Worm (Caenorhabditis elegans): ENCODE data around the gene coa-3.
A peak's percentile ranks its signal among the peaks of the same experiment; 100 is the strongest.

The coa-3 gene

ce11 chrII:4631479-4631878 is 29.0 kb upstream of the coa-3 start:
- TF ChIP-seq mml-1 (tag; optimal IDR thresholded peaks at IDR 0.05) (no peak), fos-1 (tag; optimal IDR thresholded peaks at IDR 0.05) (no peak)

ce11 chrII:4626606-4627005 is 24.2 kb upstream of the coa-3 start, which contains the start of gene F35D11.1:
Gene F35D11.1, plus strand, starts transcription at chrII:4626906.
- TF ChIP-seq ZK546.5 (tag; optimal IDR thresholded peaks at IDR 0.05): no peak
- TF ChIP-seq ztf-4 (tag; optimal IDR thresholded peaks at IDR 0.05): no peak
- no peak for TF ChIP-seq pha-4 (tag; optimal IDR thresholded peaks at IDR 0.05)
- no peak for TF ChIP-seq elt-1 (tag; optimal IDR thresholded peaks at IDR 0.05)
- no peak for TF ChIP-seq fkh-10 (GFP tag; optimal IDR thresholded peaks at IDR 0.05)
- TF ChIP-seq tbx-2 (tag; optimal IDR thresholded peaks at IDR 0.05): no peak

- TF ChIP-seq ama-1 (optimal IDR thresholded peaks at IDR 0.05) (no peak), pha-4 (tag; optimal IDR thresholded peaks at IDR 0.05) (no peak), elt-1 (tag; optimal IDR thresholded peaks at IDR 0.05) (no peak), nhr-23 (tag; optimal IDR thresholded peaks at IDR 0.05) (no peak), pqm-1 (tag; optimal IDR thresholded peaks at IDR 0.05) (no peak), unc-62 (GFP tag; optimal IDR thresholded peaks at IDR 0.05) (no peak), lsy-12 (tag; optimal IDR thresholded peaks at IDR 0.05) (no peak), daf-12 (tag; optimal IDR thresholded peaks at IDR 0.05) (no peak), R02D3.7 (tag; optimal IDR thresholded peaks at IDR 0.05) (no peak), unc-39 (tag; optimal IDR thresholded peaks at IDR 0.05) (no peak), skn-1 (tag; optimal IDR thresholded peaks at IDR 0.05) (no peak), fos-1 (tag; optimal IDR thresholded peaks at IDR 0.05) (no peak), egl-5 (tag; optimal IDR thresholded peaks at IDR 0.05) (no peak), ZK546.5 (tag; optimal IDR thresholded peaks at IDR 0.05) (no peak), ztf-4 (tag; optimal IDR thresholded peaks at IDR 0.05) (no peak), jun-1 (tag; optimal IDR thresholded peaks at IDR 0.05) (no peak)
Observed at ce11 chrII:4621650-4622049, 19.2 kb upstream of the coa-3 start, which contains the start of gene clec-139. Gene clec-139, minus strand, starts transcription at chrII:4621750.

- TF ChIP-seq daf-12 (tag; optimal IDR thresholded peaks at IDR 0.05) (no peak), egl-27 (tag; optimal IDR thresholded peaks at IDR 0.05) (no peak), hmg-11 (tag; optimal IDR thresholded peaks at IDR 0.05) (no peak), snpc-4 (tag; optimal IDR thresholded peaks at IDR 0.05) (no peak), nhr-77 (tag; optimal IDR thresholded peaks at IDR 0.05) (no peak), nhr-237 (tag; optimal IDR thresholded peaks at IDR 0.05) (no peak), nhr-12 (tag; optimal IDR thresholded peaks at IDR 0.05) (no peak)
Observed at ce11 chrII:4619700-4620099, 17.3 kb upstream of the coa-3 start, which contains the start of gene clec-138. Gene clec-138, minus strand, starts transcription at chrII:4619800.

ce11 chrII:4617990-4618389 is 15.6 kb upstream of the coa-3 start, which contains the start of gene clec-137:
Gene clec-137, minus strand, starts transcription at chrII:4618090.
- TF ChIP-seq egl-5 (tag; optimal IDR thresholded peaks at IDR 0.05) (no peak), jun-1 (tag; optimal IDR thresholded peaks at IDR 0.05) (no peak), nhr-25 (tag; optimal IDR thresholded peaks at IDR 0.05) (no peak)

- TF ChIP-seq nhr-237 (tag; optimal IDR thresholded peaks at IDR 0.05): no peak
- no peak for TF ChIP-seq elt-2 (tag; optimal IDR thresholded peaks at IDR 0.05)
- TF ChIP-seq daf-12 (tag; optimal IDR thresholded peaks at IDR 0.05): no peak
- no peak for TF ChIP-seq mdl-1 (tag; optimal IDR thresholded peaks at IDR 0.05)
- TF ChIP-seq lin-15B (tag; optimal IDR thresholded peaks at IDR 0.05): no peak
- no peak for TF ChIP-seq elt-3 (tag; optimal IDR thresholded peaks at IDR 0.05)
Observed at ce11 chrII:4616443-4616842, 14.0 kb upstream of the coa-3 start, which contains the start of gene clec-136. Gene clec-136, minus strand, starts transcription at chrII:4616543.

- TF ChIP-seq zag-1 (tag; optimal IDR thresholded peaks at IDR 0.05) (no peak), pha-4 (tag; optimal IDR thresholded peaks at IDR 0.05) (peak; percentile 43)
Observed at ce11 chrII:4612694-4613093, 10.3 kb upstream of the coa-3 start, which contains the start of gene pqn-35. Gene pqn-35, plus strand, starts transcription at chrII:4612994.
